Worm (Caenorhabditis elegans): ENCODE results near the gene C44C1.6.

Gene C44C1.6

ce11 chrX:1018586-1018985 is 48.5 kb upstream of the C44C1.6 start:
- TF ChIP-seq jun-1 (tag; optimal IDR thresholded peaks at IDR 0.05), result no peak
- peak in 1 of 2 experiments; percentile 25 for TF ChIP-seq ztf-11 (tag; optimal IDR thresholded peaks at IDR 0.05)
- no peak for TF ChIP-seq hpl-2 (GFP tag; optimal IDR thresholded peaks at IDR 0.05)
- no peak for TF ChIP-seq egl-27 (tag; optimal IDR thresholded peaks at IDR 0.05)
- no peak for TF ChIP-seq ztf-4 (tag; optimal IDR thresholded peaks at IDR 0.05)
- no peak for TF ChIP-seq nhr-90 (tag; optimal IDR thresholded peaks at IDR 0.05; ENCODE audit: poor library complexity)
- no peak for TF ChIP-seq fkh-10 (GFP tag; optimal IDR thresholded peaks at IDR 0.05)
- TF ChIP-seq C34B4.2 (tag; optimal IDR thresholded peaks at IDR 0.05), result no peak
- TF ChIP-seq sox-4 (tag; optimal IDR thresholded peaks at IDR 0.05), result peak; percentile 12
- no peak for TF ChIP-seq nhr-84 (tag; optimal IDR thresholded peaks at IDR 0.05)
- no peak for TF ChIP-seq nhr-77 (tag; optimal IDR thresholded peaks at IDR 0.05)
- TF ChIP-seq lin-14 (GFP tag; optimal IDR thresholded peaks at IDR 0.05), result peak; percentile 85
- no peak for TF ChIP-seq fos-1 (tag; optimal IDR thresholded peaks at IDR 0.05)
- no peak for TF ChIP-seq nhr-12 (tag; optimal IDR thresholded peaks at IDR 0.05)
- no peak for TF ChIP-seq vab-15 (tag; optimal IDR thresholded peaks at IDR 0.05)
- TF ChIP-seq skn-1 (tag; optimal IDR thresholded peaks at IDR 0.05), result peak; percentile 31
- no peak for TF ChIP-seq lin-35 (GFP tag; optimal IDR thresholded peaks at IDR 0.05)
- TF ChIP-seq sup-37 (GFP tag; optimal IDR thresholded peaks at IDR 0.05), result no peak
- TF ChIP-seq unc-62 (GFP tag; optimal IDR thresholded peaks at IDR 0.05), result no peak
- no peak for TF ChIP-seq lin-39 (tag; optimal IDR thresholded peaks at IDR 0.05)
- 0 out of 2 replicates have a peak, but pooled peaks have one; percentile 42 for TF ChIP-seq mab-9 (GFP tag; IDR thresholded peaks at IDR 0.05)
- TF ChIP-seq ets-5 (GFP tag; IDR thresholded peaks at IDR 0.05), result no peak
- TF ChIP-seq unc-86 (tag; optimal IDR thresholded peaks at IDR 0.05), result no peak
- TF ChIP-seq unc-98 (GFP tag; IDR thresholded peaks at IDR 0.05), result no peak
- no peak for TF ChIP-seq fkh-8 (tag; optimal IDR thresholded peaks at IDR 0.05)
- no peak for TF ChIP-seq alr-1 (tag; optimal IDR thresholded peaks at IDR 0.05; ENCODE audit: borderline replicate concordance)
- no peak for TF ChIP-seq ceh-82 (tag; optimal IDR thresholded peaks at IDR 0.05)
- TF ChIP-seq nhr-85 (tag), result no peak
- peak; percentile 1 for TF ChIP-seq snu-23 (GFP tag; optimal IDR thresholded peaks at IDR 0.05)
- TF ChIP-seq dpl-1 (GFP tag; optimal IDR thresholded peaks at IDR 0.05), result no peak
- no peak for TF ChIP-seq zag-1 (tag; optimal IDR thresholded peaks at IDR 0.05)
- TF ChIP-seq aha-1 (tag; optimal IDR thresholded peaks at IDR 0.05), result no peak
- no peak for TF ChIP-seq lin-13 (GFP tag; optimal IDR thresholded peaks at IDR 0.05)
- peak; percentile 67 for TF ChIP-seq ces-1 (GFP tag; optimal IDR thresholded peaks at IDR 0.05)
- TF ChIP-seq egl-13 (tag; optimal IDR thresholded peaks at IDR 0.05), result peak; percentile 52
- no peak for TF ChIP-seq efl-1 (optimal IDR thresholded peaks at IDR 0.05)
- TF ChIP-seq efl-1 (GFP tag; optimal IDR thresholded peaks at IDR 0.05 in 1 of 2), result no peak
- TF ChIP-seq tlp-1 (tag; optimal IDR thresholded peaks at IDR 0.05), result no peak
- no peak for TF ChIP-seq ama-1 (optimal IDR thresholded peaks at IDR 0.05)
- TF ChIP-seq rnt-1 (tag; optimal IDR thresholded peaks at IDR 0.05), result no peak
- no peak for TF ChIP-seq zip-4 (GFP tag; optimal IDR thresholded peaks at IDR 0.05)
- peak; percentile 46 for TF ChIP-seq nhr-47 (tag; optimal IDR thresholded peaks at IDR 0.05)
- no peak for TF ChIP-seq C04F5.9 (tag; optimal IDR thresholded peaks at IDR 0.05)
- no peak for TF ChIP-seq hlh-4 (tag; optimal IDR thresholded peaks at IDR 0.05)
- no peak for TF ChIP-seq F16B12.6 (tag; optimal IDR thresholded peaks at IDR 0.05)
- no peak for TF ChIP-seq blmp-1 (tag; optimal IDR thresholded peaks at IDR 0.05)
- TF ChIP-seq elt-3 (tag; optimal IDR thresholded peaks at IDR 0.05), result no peak
- no peak for TF ChIP-seq pax-3 (tag; optimal IDR thresholded peaks at IDR 0.05)
- no peak for TF ChIP-seq mef-2 (tag; optimal IDR thresholded peaks at IDR 0.05)
- TF ChIP-seq ceh-63 (GFP tag; optimal IDR thresholded peaks at IDR 0.05), result no peak
- TF ChIP-seq mdl-1 (tag; optimal IDR thresholded peaks at IDR 0.05), result no peak
- no peak for TF ChIP-seq nhr-237 (tag; optimal IDR thresholded peaks at IDR 0.05)
- TF ChIP-seq nhr-28 (tag; optimal IDR thresholded peaks at IDR 0.05), result no peak
- TF ChIP-seq ceh-88 (GFP tag; IDR thresholded peaks at IDR 0.05), result no peak
- no peak for TF ChIP-seq elt-2 (tag; optimal IDR thresholded peaks at IDR 0.05)
